Fruit fly (Drosophila melanogaster) whole organism, embryonic: ENCODE results near the gene Atg5.
A peak's percentile ranks its signal among the peaks of the same experiment; 100 is the strongest.

Source experiments
- Abd-B ChIP-seq: fragments of 200-800 bp; sonication (Bioruptor generic); optimal IDR thresholded peaks from 2 replicates; lab custom pipeline; 2018; ENCODE audit warnings: missing biosample characterization, mild to moderate bottlenecking, missing genetic modification characterization, moderate library complexity
- Adf1 ChIP-seq: fragments of 200-800 bp; sonication (Bioruptor generic); IDR thresholded peaks from 2 replicates; pipeline ENCODE4 v1.3.6; 2022; ENCODE audit warnings: missing biosample characterization, missing genetic modification characterization
- CG10267 ChIP-seq: fragments of 200-800 bp; sonication (Bioruptor generic); optimal IDR thresholded peaks from 2 replicates; lab custom pipeline; 2018; ENCODE audit warnings: missing biosample characterization, mild to moderate bottlenecking, missing genetic modification characterization, moderate library complexity
- CG10274 ChIP-seq: fragments of 200-800 bp; sonication (Bioruptor generic); optimal IDR thresholded peaks from 3 replicates; lab custom pipeline; 2017; ENCODE audit warnings: missing biosample characterization, mild to moderate bottlenecking, missing genetic modification characterization
- CG10462 ChIP-seq: fragments of 200-800 bp; sonication (Bioruptor generic); optimal IDR thresholded peaks from 2 replicates; lab custom pipeline; 2016; ENCODE audit warnings: missing biosample characterization, missing genetic modification characterization
- CG11085 ChIP-seq: fragments of 200-800 bp; sonication (Bioruptor generic); IDR thresholded peaks from 2 replicates; pipeline ENCODE4 v1.3.6; 2022; ENCODE audit warnings: missing biosample characterization, missing genetic modification characterization
- CG12104 ChIP-seq: fragments of 200-800 bp; sonication (Bioruptor generic); optimal IDR thresholded peaks from 3 replicates; lab custom pipeline; 2016; ENCODE audit warnings: missing biosample characterization, missing genetic modification characterization
- CG12659 ChIP-seq: fragments of 200-800 bp; sonication (Bioruptor generic); optimal IDR thresholded peaks from 3 replicates; lab custom pipeline; 2017; ENCODE audit warnings: mild to moderate bottlenecking, missing biosample characterization, missing genetic modification reagents, missing genetic modification characterization
- CG14667 ChIP-seq: fragments of 200-800 bp; sonication (Bioruptor generic); IDR thresholded peaks from 2 replicates; pipeline ENCODE4 v1.3.6; 2022; ENCODE audit warnings: missing biosample characterization, missing genetic modification characterization
- CG15269 ChIP-seq: fragments of 200-800 bp; sonication (Bioruptor generic); optimal IDR thresholded peaks from 2 replicates; lab custom pipeline; 2018; ENCODE audit warnings: missing biosample characterization, mild to moderate bottlenecking, missing genetic modification characterization, moderate library complexity
- CG15601 ChIP-seq: fragments of 200-800 bp; sonication (Bioruptor generic); optimal IDR thresholded peaks from 3 replicates; lab custom pipeline; 2019; ENCODE audit warnings: missing biosample characterization, mild to moderate bottlenecking, missing genetic modification characterization, moderate library complexity
- CG2116 ChIP-seq: fragments of 200-800 bp; sonication (Bioruptor generic); optimal IDR thresholded peaks from 3 replicates; lab custom pipeline; 2018; ENCODE audit warnings: missing biosample characterization, mild to moderate bottlenecking, missing genetic modification characterization
- CG2202 ChIP-seq: fragments of 200-800 bp; sonication (Bioruptor generic); optimal IDR thresholded peaks from 2 replicates; lab custom pipeline; 2018; ENCODE audit warnings: missing biosample characterization, mild to moderate bottlenecking, missing genetic modification characterization
- CG2889 ChIP-seq: fragments of 200-800 bp; sonication (Bioruptor generic); IDR thresholded peaks from 3 replicates; pipeline ENCODE4 v1.3.6; 2022; ENCODE audit warnings: missing biosample characterization, missing genetic modification characterization
- CG30431 ChIP-seq: fragments of 200-800 bp; sonication (Bioruptor generic); optimal IDR thresholded peaks from 2 replicates; lab custom pipeline; 2017; ENCODE audit warnings: missing biosample characterization, missing genetic modification characterization
- CG32772 ChIP-seq: fragments of 200-800 bp; sonication (Bioruptor generic); IDR thresholded peaks from 2 replicates; pipeline ENCODE4 v1.3.6; 2022; ENCODE audit warnings: missing biosample characterization, missing genetic modification characterization
- CG33213 ChIP-seq: fragments of 200-800 bp; sonication (Bioruptor generic); optimal IDR thresholded peaks from 3 replicates; lab custom pipeline; 2016; ENCODE audit warnings: missing biosample characterization, missing genetic modification characterization
- CG4360 ChIP-seq: fragments of 200-800 bp; sonication (Bioruptor generic); IDR thresholded peaks from 2 replicates; pipeline ENCODE4 v1.3.6; 2022; ENCODE audit warnings: missing biosample characterization, missing genetic modification characterization
- CG4854 ChIP-seq: fragments of 200-800 bp; sonication (Bioruptor generic); optimal IDR thresholded peaks from 2 replicates; lab custom pipeline; 2016; ENCODE audit warnings: missing biosample characterization, missing genetic modification characterization, inconsistent platforms
- CG5953 ChIP-seq: fragments of 200-800 bp; sonication (Bioruptor generic); IDR thresholded peaks from 2 replicates; pipeline ENCODE4 v1.3.6; 2022; ENCODE audit warnings: missing biosample characterization, missing genetic modification characterization
- CG6654 ChIP-seq: fragments of 200-800 bp; sonication (Bioruptor generic); optimal IDR thresholded peaks from 2 replicates; lab custom pipeline; 2017; ENCODE audit warnings: missing biosample characterization, mild to moderate bottlenecking, missing genetic modification characterization
- CG6813 ChIP-seq: fragments of 200-800 bp; sonication (Bioruptor generic); optimal IDR thresholded peaks from 2 replicates; lab custom pipeline; 2017; ENCODE audit warnings: missing biosample characterization, missing genetic modification characterization, mild to moderate bottlenecking, moderate library complexity, missing genetic modification reagents
- CG8281 ChIP-seq: fragments of 200-800 bp; sonication (Bioruptor generic); optimal IDR thresholded peaks from 2 replicates; lab custom pipeline; 2018; ENCODE audit warnings: missing biosample characterization, mild to moderate bottlenecking, missing genetic modification characterization, moderate library complexity
- CG8359 ChIP-seq: fragments of 200-800 bp; sonication (Bioruptor generic); optimal IDR thresholded peaks from 2 replicates; lab custom pipeline; 2017; ENCODE audit warnings: missing biosample characterization, mild to moderate bottlenecking, missing genetic modification characterization, borderline replicate concordance
- CG9797 ChIP-seq: fragments of 200-800 bp; sonication (Bioruptor generic); optimal IDR thresholded peaks from 3 replicates; lab custom pipeline; 2018; ENCODE audit warnings: missing biosample characterization, mild to moderate bottlenecking, missing genetic modification characterization
- CTCF ChIP-seq: fragments of 200-800 bp; sonication (Bioruptor generic); optimal IDR thresholded peaks from 2 replicates; lab custom pipeline; 2017; ENCODE audit warnings: missing biosample characterization, mild to moderate bottlenecking, missing genetic modification characterization, moderate library complexity
- Doc2 ChIP-seq: fragments of 200-800 bp; sonication (Bioruptor generic); IDR thresholded peaks from 2 replicates; pipeline ENCODE4 v1.3.6; 2022; ENCODE audit warnings: missing biosample characterization, missing genetic modification characterization
- Ets65A ChIP-seq: fragments of 200-800 bp; sonication (Bioruptor generic); peaks from one replicate; lab custom pipeline; 2016; ENCODE audit warnings: missing biosample characterization, missing genetic modification characterization
- Hand ChIP-seq: fragments of 200-800 bp; sonication (Bioruptor generic); optimal IDR thresholded peaks from 2 replicates; lab custom pipeline; 2017; ENCODE audit warnings: mild to moderate bottlenecking, missing biosample characterization, missing genetic modification reagents, missing genetic modification characterization
- Hey ChIP-seq: fragments of 200-800 bp; sonication (Bioruptor generic); optimal IDR thresholded peaks from 3 replicates; lab custom pipeline; 2018; ENCODE audit warnings: missing biosample characterization, mild to moderate bottlenecking, missing genetic modification characterization
- Hsf ChIP-seq: fragments of 200-800 bp; sonication (Bioruptor generic); optimal IDR thresholded peaks from 3 replicates; lab custom pipeline; 2016; ENCODE audit warnings: missing biosample characterization, missing genetic modification characterization
- Mrtf ChIP-seq: fragments of 200-800 bp; sonication (Bioruptor generic); IDR thresholded peaks from 3 replicates; pipeline ENCODE4 v1.3.6; 2022; ENCODE audit warnings: missing biosample characterization, missing genetic modification characterization
- NC2α ChIP-seq: fragments of 200-800 bp; sonication (Bioruptor generic); optimal IDR thresholded peaks from 2 replicates; lab custom pipeline; 2016; ENCODE audit warnings: missing biosample characterization, missing genetic modification characterization
- NC2β ChIP-seq: fragments of 200-800 bp; sonication (Bioruptor generic); optimal IDR thresholded peaks from 2 replicates; lab custom pipeline; 2016; ENCODE audit warnings: missing biosample characterization, missing genetic modification characterization
- NK7.1 ChIP-seq: fragments of 200-800 bp; sonication (Bioruptor generic); optimal IDR thresholded peaks from 3 replicates; lab custom pipeline; 2016; ENCODE audit warnings: missing biosample characterization, missing genetic modification characterization
- Vsx1 ChIP-seq: fragments of 200-800 bp; sonication (Bioruptor generic); optimal IDR thresholded peaks from 2 replicates; lab custom pipeline; 2017; ENCODE audit warnings: missing biosample characterization, mild to moderate bottlenecking, missing genetic modification characterization, missing genetic modification reagents
- ac ChIP-seq: fragments of 200-800 bp; sonication (Bioruptor generic); optimal IDR thresholded peaks from 3 replicates; lab custom pipeline; 2017; ENCODE audit warnings: missing biosample characterization, mild to moderate bottlenecking, missing genetic modification characterization
- corto ChIP-seq: fragments of 200-800 bp; sonication (Bioruptor generic); optimal IDR thresholded peaks from 2 replicates; lab custom pipeline; 2016; ENCODE audit warnings: missing biosample characterization, mild to moderate bottlenecking, missing genetic modification characterization, moderate library complexity
- dimm ChIP-seq: fragments of 200-800 bp; sonication (Bioruptor generic); IDR thresholded peaks from 2 replicates; pipeline ENCODE4 v1.3.6; 2022; ENCODE audit warnings: missing biosample characterization, missing genetic modification characterization
- eve ChIP-seq, 2 experiments: fragments of >200 bp; optimal IDR thresholded peaks; 2 replicates each; lab custom pipeline; 2017; ENCODE audit warnings: missing biosample characterization in 2 of 2, missing genetic modification characterization in 2 of 2
- fd64A ChIP-seq: fragments of 200-800 bp; sonication (Bioruptor generic); optimal IDR thresholded peaks from 3 replicates; lab custom pipeline; 2018; ENCODE audit warnings: missing biosample characterization, mild to moderate bottlenecking, missing genetic modification characterization
- fd96Cb ChIP-seq: fragments of 200-800 bp; sonication (Bioruptor generic); optimal IDR thresholded peaks from 2 replicates; lab custom pipeline; 2018; ENCODE audit warnings: missing biosample characterization, mild to moderate bottlenecking, missing genetic modification characterization, moderate library complexity
- gsb ChIP-seq: fragments of 200-800 bp; sonication (Bioruptor generic); IDR thresholded peaks from 2 replicates; pipeline ENCODE4 v1.3.6; 2022; ENCODE audit warnings: missing biosample characterization, missing genetic modification characterization
- ham ChIP-seq: fragments of 200-800 bp; sonication (Bioruptor generic); IDR thresholded peaks from 2 replicates; pipeline ENCODE4 v1.3.6; 2022; ENCODE audit warnings: missing biosample characterization, missing genetic modification characterization
- lab ChIP-seq: fragments of 200-800 bp; sonication (Bioruptor generic); optimal IDR thresholded peaks from 3 replicates; lab custom pipeline; 2017; ENCODE audit warnings: missing biosample characterization, missing genetic modification characterization, mild to moderate bottlenecking, moderate library complexity, missing genetic modification reagents
- pb ChIP-seq: fragments of 200-800 bp; sonication (Bioruptor generic); optimal IDR thresholded peaks from 3 replicates; lab custom pipeline; 2016; ENCODE audit warnings: missing biosample characterization, missing genetic modification characterization
- ranshi ChIP-seq: fragments of 200-800 bp; sonication (Bioruptor generic); IDR thresholded peaks from 2 replicates; pipeline ENCODE4 v1.3.6; 2022; ENCODE audit warnings: missing biosample characterization, missing genetic modification characterization
- row ChIP-seq: fragments of 200-800 bp; sonication (Bioruptor generic); IDR thresholded peaks from 3 replicates; pipeline ENCODE4 v1.3.6; 2022; ENCODE audit warnings: missing biosample characterization, missing genetic modification characterization
- unc-4 ChIP-seq: fragments of 200-800 bp; sonication (Bioruptor generic); IDR thresholded peaks from 2 replicates; pipeline ENCODE4 v1.3.6; 2022; ENCODE audit warnings: missing biosample characterization, missing genetic modification characterization; ENCODE audit not compliant: partially characterized antibody
- vfl ChIP-seq: fragments of 200-800 bp; sonication (Bioruptor generic); optimal IDR thresholded peaks from 2 replicates; lab custom pipeline; 2016; ENCODE audit warnings: missing biosample characterization, missing genetic modification characterization
- wdn ChIP-seq: fragments of 200-800 bp; sonication (Bioruptor generic); IDR thresholded peaks from 2 replicates; pipeline ENCODE4 v1.3.6; 2022; ENCODE audit warnings: missing biosample characterization, missing genetic modification characterization
- zfh2 ChIP-seq: fragments of 200-800 bp; sonication (Bioruptor generic); optimal IDR thresholded peaks from 2 replicates; lab custom pipeline; 2016; ENCODE audit warnings: missing biosample characterization, missing genetic modification characterization

Gene Atg5

DNA sequence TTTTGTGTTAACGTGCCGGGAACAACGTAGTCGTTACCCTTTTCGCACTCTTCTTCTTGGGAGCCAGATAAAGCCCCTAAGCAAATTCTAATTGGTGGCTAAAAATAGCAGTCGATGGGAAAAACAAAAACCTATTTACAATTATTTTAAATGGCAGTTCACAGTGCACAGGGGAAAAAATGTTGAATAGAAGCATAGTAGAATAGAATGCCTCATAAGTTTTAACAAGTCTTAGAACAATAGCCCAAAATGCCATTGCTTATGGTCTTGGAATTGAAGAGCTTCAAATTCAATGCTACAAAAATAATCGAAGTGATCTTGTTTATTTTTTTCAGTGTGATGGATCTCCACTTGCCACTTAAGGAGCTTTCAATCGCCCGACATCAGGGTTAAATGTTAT is 8.9 kb upstream of the Atg5 start (continued):
- TF ChIP-seq CG15601 (no peak), CG12659 (peak; percentile 54), Vsx1 (GFP tag; lab: Kevin White, UChicago) (peak; percentile 4), gsb (GFP tag; lab: Robert Waterston, UW) (peak; percentile 56), ac (GFP tag; lab: Kevin White, UChicago) (no peak), fd96Cb (tag; lab: Kevin White, UChicago) (peak; percentile 12), unc-4 (GFP tag; lab: Robert Waterston, UW) (no peak), row (peak; percentile 81), CG4360 (GFP tag; lab: Robert Waterston, UW) (no peak), Hey (no peak), Ets65A (GFP tag; lab: Kevin White, UChicago) (peak; percentile 93), ham (0 out of 2 replicates have a peak, but pooled peaks have one; percentile 23), pb (GFP tag; lab: Kevin White, UChicago) (peak; percentile 50), CG10274 (GFP tag; lab: Kevin White, UChicago) (no peak), Doc2 (GFP tag; lab: Robert Waterston, UW) (no peak), CG32772 (GFP tag; lab: Robert Waterston, UW) (peak; percentile 47; the same call in 1 of the 2 replicates), CG2202 (no peak), CG6813 (peak; percentile 49), CG2889 (GFP tag; lab: Robert Waterston, UW) (peak; percentile 49; the same call in 1 of the 3 replicates), vfl (GFP tag; lab: Kevin White, UChicago) (peak; percentile 46), Abd-B (GFP tag; lab: Kevin White, UChicago) (peak; percentile 35), CG8281 (no peak), corto (GFP tag; lab: Kevin White, UChicago) (no peak), CG5953 (GFP tag; lab: Robert Waterston, UW) (no peak), CTCF (GFP tag; lab: Kevin White, UChicago) (no peak), CG10462 (peak; percentile 17), fd64A (no peak), wdn (GFP tag; lab: Robert Waterston, UW) (peak; percentile 74), CG33213 (peak; percentile 35), NC2α (GFP tag; lab: Kevin White, UChicago) (no peak), CG11085 (GFP tag; lab: Robert Waterston, UW) (peak; percentile 57; the same call in 1 of the 2 replicates), CG9797 (no peak), CG2116 (GFP tag; lab: Kevin White, UChicago) (peak; percentile 12), Mrtf (GFP tag; lab: Robert Waterston, UW) (peak; percentile 54; the same call in 2 of the 3 replicates), Hand (GFP tag; lab: Kevin White, UChicago) (peak; percentile 41), eve (GFP tag; optimal IDR thresholded peaks at IDR 0.05; lab: Kevin White, UChicago) (peak in 1 of 2 experiments; percentile 63), CG15269 (tag; lab: Kevin White, UChicago) (peak; percentile 81), CG6654 (no peak), lab (GFP tag; lab: Kevin White, UChicago) (peak; percentile 82), CG8359 (GFP tag; lab: Kevin White, UChicago) (peak; percentile 14), CG4854 (peak; percentile 11), Adf1 (GFP tag; lab: Robert Waterston, UW) (peak; percentile 67), CG30431 (peak; percentile 15), CG10267 (no peak), CG12104 (GFP tag; lab: Kevin White, UChicago) (peak; percentile 45), dimm (GFP tag; lab: Robert Waterston, UW) (no peak), NC2β (GFP tag; lab: Kevin White, UChicago) (peak; percentile 56), Hsf (GFP tag; lab: Kevin White, UChicago) (peak; percentile 73), CG14667 (GFP tag; lab: Robert Waterston, UW) (0 out of 2 replicates have a peak, but pooled peaks have one; percentile 22), ranshi (GFP tag; lab: Robert Waterston, UW) (peak; percentile 73), zfh2 (peak; percentile 43), NK7.1 (GFP tag; lab: Kevin White, UChicago) (peak; percentile 69)
